Worm (Caenorhabditis elegans) whole organism, young adult: Measurements from ENCODE around the gene clec-141.

ENCODE experiments used
- D2030.7 ChIP-seq: fragments of 200-800 bp; sonication (Bioruptor generic); IDR thresholded peaks from 2 replicates; pipeline ENCODE4 v1.3.6; 2022; ENCODE audit warnings: missing genetic modification reagents, missing genetic modification characterization, missing compliant biosample characterization
- F10E7.11 ChIP-seq: sonication (generic microtip); optimal IDR thresholded peaks from 2 replicates; lab custom pipeline; 2017; ENCODE audit warnings: mild to moderate bottlenecking, missing genetic modification characterization, moderate library complexity, missing compliant biosample characterization
- F37B4.10 ChIP-seq: fragments of 200-800 bp; sonication (Bioruptor generic); IDR thresholded peaks from 2 replicates; pipeline ENCODE4 v1.3.6; 2022; ENCODE audit warnings: missing genetic modification characterization, missing compliant biosample characterization
- F52B5.7 ChIP-seq: sonication (generic microtip); optimal IDR thresholded peaks from 2 replicates; lab custom pipeline; 2016; ENCODE audit warnings: mild to moderate bottlenecking, missing genetic modification characterization, missing compliant biosample characterization
- F57C9.4 ChIP-seq: sonication (generic microtip); optimal IDR thresholded peaks from 2 replicates; lab custom pipeline; 2017; ENCODE audit warnings: mild to moderate bottlenecking, missing genetic modification characterization, missing compliant biosample characterization
- K11D2.4 ChIP-seq: fragments of 200-800 bp; sonication (Bioruptor generic); IDR thresholded peaks from 2 replicates; pipeline ENCODE4 v1.3.6; 2022; ENCODE audit warnings: missing genetic modification reagents, missing genetic modification characterization, missing compliant biosample characterization
- T26A5.8 ChIP-seq: sonication (generic microtip); optimal IDR thresholded peaks from 2 replicates; lab custom pipeline; 2016; ENCODE audit warnings: missing genetic modification characterization, missing compliant biosample characterization
- ama-1 ChIP-seq, 3 experiments: fragments of 150-350 bp in 1 of 3; sonication (generic microtip) in 2 of 3; optimal IDR thresholded peaks; 2 replicates each; lab custom pipeline; 2014 to 2018; ENCODE audit warnings: missing biosample characterization in 2 of 3, missing genetic modification characterization in 2 of 3, missing genetic modification reagents in 2 of 3
- aptf-2 ChIP-seq: fragments of 200-800 bp; sonication (Bioruptor generic); conservative IDR thresholded peaks from 2 replicates; pipeline ENCODE4 v1.3.6; 2022; ENCODE audit warnings: missing genetic modification reagents, missing genetic modification characterization, missing compliant biosample characterization
- aptf-3 ChIP-seq: fragments of 200-800 bp; sonication (Bioruptor generic); IDR thresholded peaks from 2 replicates; pipeline ENCODE4 v1.3.6; 2022; ENCODE audit warnings: missing genetic modification characterization, missing compliant biosample characterization
- attf-3 ChIP-seq: fragments of 200-800 bp; sonication (Bioruptor generic); conservative IDR thresholded peaks from 2 replicates; pipeline ENCODE4 v1.3.6; 2022; ENCODE audit warnings: missing genetic modification reagents, missing genetic modification characterization, missing compliant biosample characterization
- bed-1 ChIP-seq: fragments of 200-800 bp; sonication (Bioruptor generic); IDR thresholded peaks from 2 replicates; pipeline ENCODE4 v1.3.6; 2022; ENCODE audit warnings: missing genetic modification reagents, missing genetic modification characterization, missing compliant biosample characterization
- bed-2 ChIP-seq: fragments of 200-800 bp; sonication (Bioruptor generic); IDR thresholded peaks from 2 replicates; pipeline ENCODE4 v1.3.6; 2022; ENCODE audit warnings: missing genetic modification reagents, missing genetic modification characterization, missing compliant biosample characterization
- ceh-100 ChIP-seq: fragments of 200-800 bp; sonication (Bioruptor generic); IDR thresholded peaks from 2 replicates; pipeline ENCODE4 v1.3.6; 2022; ENCODE audit warnings: missing genetic modification reagents, missing genetic modification characterization, missing compliant biosample characterization
- ceh-27 ChIP-seq: fragments of 200-800 bp; sonication (Bioruptor generic); optimal IDR thresholded peaks from 2 replicates; lab custom pipeline; 2018; ENCODE audit warnings: mild to moderate bottlenecking, missing genetic modification characterization, moderate library complexity, missing compliant biosample characterization
- ceh-91 ChIP-seq: fragments of 200-800 bp; sonication (Bioruptor generic); IDR thresholded peaks from 2 replicates; pipeline ENCODE4 v1.3.6; 2022; ENCODE audit warnings: missing genetic modification reagents, missing genetic modification characterization, missing compliant biosample characterization
- dox-1 ChIP-seq: fragments of 200-800 bp; sonication (Bioruptor generic); IDR thresholded peaks from 2 replicates; pipeline ENCODE4 v1.3.6; 2022; ENCODE audit warnings: missing genetic modification reagents, missing genetic modification characterization, missing compliant biosample characterization
- dpl-1 ChIP-seq: fragments of 150-350 bp; optimal IDR thresholded peaks from 2 replicates; lab custom pipeline; 2014; ENCODE audit warnings: missing biosample characterization, missing genetic modification reagents, missing genetic modification characterization
- egrh-3 ChIP-seq: fragments of 200-800 bp; sonication (Bioruptor generic); IDR thresholded peaks from 2 replicates; pipeline ENCODE4 v1.3.6; 2022; ENCODE audit warnings: missing genetic modification reagents, missing genetic modification characterization, missing compliant biosample characterization
- ets-4 ChIP-seq: fragments of 200-800 bp; sonication (Bioruptor generic); optimal IDR thresholded peaks from 2 replicates; lab custom pipeline; 2018; ENCODE audit warnings: mild to moderate bottlenecking, missing genetic modification characterization, missing compliant biosample characterization
- gei-17 ChIP-seq: fragments of 200-800 bp; sonication (Bioruptor generic); optimal IDR thresholded peaks from 2 replicates; lab custom pipeline; 2018; ENCODE audit warnings: mild to moderate bottlenecking, missing genetic modification characterization, missing compliant biosample characterization
- hlh-12 ChIP-seq: sonication (generic microtip); optimal IDR thresholded peaks from 2 replicates; lab custom pipeline; 2016; ENCODE audit warnings: missing genetic modification characterization, missing compliant biosample characterization
- hmg-1.2 ChIP-seq: fragments of 200-800 bp; sonication (Bioruptor generic); IDR thresholded peaks from 2 replicates; pipeline ENCODE4 v1.3.6; 2022; ENCODE audit warnings: missing genetic modification reagents, missing genetic modification characterization, missing compliant biosample characterization
- let-526 ChIP-seq: fragments of 200-800 bp; sonication (Bioruptor generic); IDR thresholded peaks from 2 replicates; pipeline ENCODE4 v1.3.6; 2022; ENCODE audit warnings: missing genetic modification reagents, missing genetic modification characterization, missing compliant biosample characterization
- let-607 ChIP-seq, 2 experiments: fragments of 200-800 bp in 1 of 2; sonication (Bioruptor generic) in 1 of 2; sonication (generic microtip) in 1 of 2; optimal IDR thresholded peaks; 2 replicates each; lab custom pipeline; 2016 to 2018; ENCODE audit warnings: mild to moderate bottlenecking in 2 of 2, missing compliant biosample characterization in 2 of 2, missing genetic modification characterization in 2 of 2, moderate library complexity in 2 of 2, missing genotype in 1 of 2
- lin-26 ChIP-seq: fragments of 200-800 bp; sonication (Bioruptor generic); IDR thresholded peaks from 2 replicates; pipeline ENCODE4 v1.3.6; 2022; ENCODE audit warnings: missing genetic modification reagents, missing genetic modification characterization, missing compliant biosample characterization
- nfya-1 ChIP-seq: sonication (generic microtip); optimal IDR thresholded peaks from 2 replicates; lab custom pipeline; 2017; ENCODE audit warnings: antibody characterized with exemption, missing compliant biosample characterization, missing genetic modification characterization, borderline replicate concordance; ENCODE audit not compliant: insufficient read depth
- nfyb-1 ChIP-seq: fragments of 200-800 bp; sonication (Bioruptor generic); IDR thresholded peaks from 2 replicates; pipeline ENCODE4 v1.3.6; 2022; ENCODE audit warnings: missing genetic modification reagents, missing genetic modification characterization, missing compliant biosample characterization
- nhr-120 ChIP-seq: fragments of 200-800 bp; sonication (Bioruptor generic); IDR thresholded peaks from 2 replicates; pipeline ENCODE4 v1.3.6; 2022; ENCODE audit warnings: missing genetic modification characterization, missing compliant biosample characterization
- nhr-179 ChIP-seq: sonication (generic microtip); optimal IDR thresholded peaks from 2 replicates; lab custom pipeline; 2016; ENCODE audit warnings: mild to moderate bottlenecking, missing genetic modification characterization, missing compliant biosample characterization
- nhr-27 ChIP-seq: fragments of 200-800 bp; sonication (Bioruptor generic); optimal IDR thresholded peaks from 2 replicates; lab custom pipeline; 2018; ENCODE audit warnings: mild to moderate bottlenecking, missing genetic modification characterization, moderate library complexity, missing compliant biosample characterization
- nhr-80 ChIP-seq: sonication (generic microtip); optimal IDR thresholded peaks from 2 replicates; lab custom pipeline; 2016; ENCODE audit warnings: missing genetic modification characterization, missing compliant biosample characterization
- nhr-90 ChIP-seq: sonication (generic microtip); optimal IDR thresholded peaks from 2 replicates; lab custom pipeline; 2016; ENCODE audit warnings: missing genotype, mild to moderate bottlenecking, missing genetic modification characterization, missing compliant biosample characterization
- pbrm-1 ChIP-seq: fragments of 200-800 bp; sonication (Bioruptor generic); IDR thresholded peaks from 2 replicates; pipeline ENCODE4 v1.3.6; 2022; ENCODE audit warnings: missing genetic modification reagents, missing genetic modification characterization, missing compliant biosample characterization
- rcor-1 ChIP-seq: fragments of 200-800 bp; sonication (Bioruptor generic); IDR thresholded peaks from 2 replicates; pipeline ENCODE4 v1.3.6; 2022; ENCODE audit warnings: missing genetic modification reagents, missing genetic modification characterization, missing compliant biosample characterization
- sdz-38 ChIP-seq: sonication (generic microtip); optimal IDR thresholded peaks from 2 replicates; lab custom pipeline; 2016; ENCODE audit warnings: missing genotype, missing genetic modification characterization, missing compliant biosample characterization
- snpc-1.3 ChIP-seq: sonication (generic microtip); optimal IDR thresholded peaks from 2 replicates; lab custom pipeline; 2017; ENCODE audit warnings: missing genetic modification characterization, mild to moderate bottlenecking, missing compliant biosample characterization, antibody characterized with exemption, moderate library complexity, missing genotype, missing genetic modification reagents; ENCODE audit not compliant: insufficient read depth
- snpc-3.4 ChIP-seq: sonication (generic microtip); optimal IDR thresholded peaks from 2 replicates; lab custom pipeline; 2017; ENCODE audit warnings: missing genetic modification characterization, mild to moderate bottlenecking, missing compliant biosample characterization, antibody characterized with exemption, moderate library complexity, missing genotype, missing genetic modification reagents
- snpc-4 ChIP-seq, 5 experiments: fragments of 150-350 bp in 1 of 5; sonication (generic microtip) in 4 of 5; optimal IDR thresholded peaks; 2 replicates each; lab custom pipeline; 2014 to 2018; ENCODE audit warnings: missing genetic modification characterization in 5 of 5, missing biosample characterization in 3 of 5, antibody characterized with exemption in 2 of 5, mild to moderate bottlenecking in 2 of 5, missing compliant biosample characterization in 2 of 5, missing genotype in 2 of 5, moderate library complexity in 2 of 5, missing genetic modification reagents in 1 of 5
- sptf-2 ChIP-seq: fragments of 200-800 bp; sonication (Bioruptor generic); optimal IDR thresholded peaks from 2 replicates; lab custom pipeline; 2018; ENCODE audit warnings: mild to moderate bottlenecking, missing genetic modification characterization, missing compliant biosample characterization
- tbx-9 ChIP-seq: sonication (generic microtip); optimal IDR thresholded peaks from 2 replicates; lab custom pipeline; 2016; ENCODE audit warnings: borderline replicate concordance, missing genetic modification characterization, inconsistent platforms, missing compliant biosample characterization
- tlf-1 ChIP-seq: fragments of 200-800 bp; sonication (Bioruptor generic); optimal IDR thresholded peaks from 2 replicates; lab custom pipeline; 2018; ENCODE audit warnings: mild to moderate bottlenecking, missing genetic modification characterization, missing compliant biosample characterization
- unc-130 ChIP-seq: sonication (generic microtip); optimal IDR thresholded peaks from 2 replicates; lab custom pipeline; 2016; ENCODE audit warnings: missing genetic modification reagents, missing genetic modification characterization, missing compliant biosample characterization
- unc-62 ChIP-seq: fragments of 150-350 bp; optimal IDR thresholded peaks from 2 replicates; lab custom pipeline; 2014; ENCODE audit warnings: missing biosample characterization, missing genetic modification reagents, missing genetic modification characterization
- ztf-6 ChIP-seq: fragments of 200-800 bp; sonication (Bioruptor generic); IDR thresholded peaks from 2 replicates; pipeline ENCODE4 v1.3.6; 2022; ENCODE audit warnings: missing genetic modification reagents, missing genetic modification characterization, missing compliant biosample characterization

Gene clec-141

DNA sequence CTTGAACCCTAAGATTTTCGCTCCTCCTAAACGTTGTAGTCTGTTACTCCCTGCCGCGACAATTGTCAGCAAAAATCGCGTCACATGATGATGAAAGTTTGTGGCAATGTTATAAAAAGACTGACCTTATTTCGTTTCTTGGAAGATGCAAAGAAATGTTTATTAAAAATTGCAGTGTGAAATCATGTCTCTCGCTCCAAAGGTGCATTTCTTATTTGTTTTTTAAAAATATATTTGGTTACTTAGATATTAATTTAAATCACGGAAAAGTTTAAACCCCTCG is 29.3 kb downstream of the clec-141 start:
- TF ChIP-seq let-607 (tag; optimal IDR thresholded peaks at IDR 0.05; lab: Kevin White, UChicago) (peak in 1 of 2 experiments; percentile 5), lin-26 (GFP tag; lab: Robert Waterston, UW) (0 out of 2 replicates have a peak, but pooled peaks have one; percentile 29), ceh-100 (no peak), D2030.7 (no peak), K11D2.4 (GFP tag; lab: Robert Waterston, UW) (no peak), dpl-1 (GFP tag; lab: Kevin White, UChicago) (no peak), tlf-1 (GFP tag; lab: Kevin White, UChicago) (no peak), F57C9.4 (no peak), gei-17 (GFP tag; lab: Kevin White, UChicago) (no peak), aptf-3 (no peak), dox-1 (GFP tag; lab: Robert Waterston, UW) (no peak), unc-62 (GFP tag; lab: Kevin White, UChicago) (no peak), nhr-27 (tag; lab: Kevin White, UChicago) (no peak), F37B4.10 (GFP tag; lab: Robert Waterston, UW) (no peak), nhr-90 (no peak), snpc-1.3 (tag; lab: Kevin White, UChicago) (no peak), attf-3 (GFP tag; lab: Robert Waterston, UW) (no peak), egrh-3 (no peak), nhr-80 (tag; lab: Kevin White, UChicago) (peak; percentile 16), let-526 (GFP tag; lab: Robert Waterston, UW) (no peak), T26A5.8 (tag; lab: Kevin White, UChicago) (no peak), sptf-2 (no peak)

ce11 chrII:5377467-5378238 is 29.8 kb downstream of the clec-141 start, which contains the start of gene prdx-2:
Gene prdx-2 (plus strand): TSS chrII:5378195.
- TF ChIP-seq ceh-91 (peak; percentile 94), snpc-4 (GFP tag; optimal IDR thresholded peaks at IDR 0.05; lab: Kevin White, UChicago) (no peak), snpc-4 (tag; optimal IDR thresholded peaks at IDR 0.05; lab: Kevin White, UChicago) (no peak), dpl-1 (GFP tag; lab: Kevin White, UChicago) (peak; percentile 77), ztf-6 (GFP tag; lab: Robert Waterston, UW) (no peak), F52B5.7 (tag; lab: Kevin White, UChicago) (no peak), nfyb-1 (GFP tag; lab: Robert Waterston, UW) (0 out of 2 replicates have a peak, but pooled peaks have one; percentile 51), ceh-27 (GFP tag; lab: Kevin White, UChicago) (no peak), ets-4 (GFP tag; lab: Kevin White, UChicago) (no peak), D2030.7 (peak; percentile 89), unc-130 (GFP tag; lab: Kevin White, UChicago) (peak; percentile 37), bed-2 (GFP tag; lab: Robert Waterston, UW) (no peak), rcor-1 (GFP tag; lab: Robert Waterston, UW) (peak; percentile 67), snpc-3.4 (tag; lab: Kevin White, UChicago) (peak; percentile 35), nhr-90 (no peak), hmg-1.2 (GFP tag; lab: Robert Waterston, UW) (peak; percentile 14; the same call in 1 of the 2 replicates), bed-1 (GFP tag; lab: Robert Waterston, UW) (no peak), hlh-12 (tag; lab: Kevin White, UChicago) (no peak), tbx-9 (tag; lab: Kevin White, UChicago) (no peak), sdz-38 (tag; lab: Kevin White, UChicago) (no peak), pbrm-1 (GFP tag; lab: Robert Waterston, UW) (peak; percentile 68; the same call in 1 of the 2 replicates), let-526 (GFP tag; lab: Robert Waterston, UW) (no peak), egrh-3 (no peak), F10E7.11 (tag; lab: Kevin White, UChicago) (no peak), nfya-1 (no peak), nhr-179 (tag; lab: Kevin White, UChicago) (no peak), let-607 (tag; optimal IDR thresholded peaks at IDR 0.05; lab: Kevin White, UChicago) (no peak), aptf-2 (GFP tag; lab: Robert Waterston, UW) (peak; percentile 37; the same call in 1 of the 2 replicates), nhr-120 (no peak), ama-1 (optimal IDR thresholded peaks at IDR 0.05; lab: Kevin White, UChicago) (no peak), ama-1 (GFP tag; optimal IDR thresholded peaks at IDR 0.05; lab: Kevin White, UChicago) (no peak)
